Fruit fly (Drosophila melanogaster): Measurements from ENCODE around the gene Lk6.

DNA sequence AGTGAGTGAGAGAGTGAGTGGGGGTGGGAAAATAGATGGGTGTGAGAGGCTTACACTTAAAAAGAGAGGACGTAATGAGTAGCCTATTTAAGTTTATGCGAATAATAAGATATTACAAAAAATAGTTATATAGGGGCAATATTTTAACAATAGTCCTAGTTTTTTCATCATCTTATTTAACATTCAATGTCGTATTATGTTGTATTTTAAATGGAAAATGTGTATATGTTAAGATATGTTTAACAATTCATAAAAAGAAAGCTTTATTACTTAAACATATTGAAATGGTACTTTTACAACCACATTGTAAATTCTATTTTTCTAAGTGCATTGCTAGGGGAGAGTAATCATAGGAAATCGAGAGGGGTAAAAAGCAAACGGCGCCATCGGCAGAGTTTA lies 9.7 kb upstream of the Lk6 start:
- TF ChIP-seq usp (GFP tag; optimal IDR thresholded peaks at IDR 0.05) (no peak), CG8478 (optimal IDR thresholded peaks at IDR 0.05) (no peak), psq (optimal IDR thresholded peaks at IDR 0.05) (no peak), EcR (GFP tag; optimal IDR thresholded peaks at IDR 0.05) (no peak), Dll (optimal IDR thresholded peaks at IDR 0.05) (no peak)
